Fruit fly (Drosophila melanogaster) Kc167 (cell line): ENCODE results near the gene Surf6.

Source experiments
- Myc ChIP-seq: fragments of >200 bp; optimal IDR thresholded peaks from 2 replicates; lab custom pipeline; 2017; ENCODE audit warnings: missing external identifiers
- psq ChIP-seq: fragments of >200 bp; optimal IDR thresholded peaks from 2 replicates; lab custom pipeline; 2017; ENCODE audit warnings: missing external identifiers

DNA sequence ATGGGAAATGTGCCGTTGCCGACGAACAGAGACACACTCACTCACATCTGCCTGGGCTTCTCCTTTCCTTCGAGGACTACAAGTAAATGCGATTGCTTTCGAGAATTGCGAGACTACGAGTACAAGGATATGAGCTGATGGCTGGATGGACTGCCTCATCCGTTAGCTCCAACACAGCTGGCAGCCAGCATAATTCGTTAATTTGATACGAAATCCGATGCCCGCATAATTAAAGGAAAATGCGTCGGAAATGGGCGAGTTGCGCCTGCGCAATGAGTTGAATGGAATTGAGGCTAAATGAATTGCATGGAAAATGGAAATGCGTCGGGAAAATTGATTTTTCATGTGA lies 31.1 kb upstream of the Surf6 start:
- TF ChIP-seq Myc (lab: Kevin White, UChicago), result no peak
- TF ChIP-seq psq, result no peak
